Fruit fly (Drosophila melanogaster) S2 (cell line): Measurements from ENCODE around the gene Arfrp1.
A peak's percentile ranks its signal among the peaks of the same experiment; 100 is the strongest.

ENCODE experiments used
- CG8478 ChIP-seq: fragments of >200 bp; optimal IDR thresholded peaks from 2 replicates; lab custom pipeline; 2018
- CTCF ChIP-seq, 2 experiments: fragments of >200 bp; optimal IDR thresholded peaks; 2 replicates each; lab custom pipeline; 2018

Gene Arfrp1

dm6 chrX:9134241-9134849 lies 27.5 kb downstream of the Arfrp1 start:
- TF ChIP-seq CTCF (optimal IDR thresholded peaks at IDR 0.05; lab: Kevin White, UChicago) (no peak), CG8478 (lab: Kevin White, UChicago) (no peak)

dm6 chrX:9134922-9135453 lies 28.1 kb downstream of the Arfrp1 start, which contains the start of gene fend:
fend (minus strand) TSS chrX:9135099.
- no peak for TF ChIP-seq CG8478 (lab: Kevin White, UChicago)
- no peak for TF ChIP-seq CTCF (optimal IDR thresholded peaks at IDR 0.05; lab: Kevin White, UChicago)

dm6 chrX:9136776-9137550 lies 30.1 kb downstream of the Arfrp1 start:
- TF ChIP-seq CG8478 (lab: Kevin White, UChicago) (no peak), CTCF (optimal IDR thresholded peaks at IDR 0.05; lab: Kevin White, UChicago) (no peak)

- TF ChIP-seq CG8478 (lab: Kevin White, UChicago) = no peak
- no peak for TF ChIP-seq CTCF (optimal IDR thresholded peaks at IDR 0.05; lab: Kevin White, UChicago)
Observed at dm6 chrX:9139138-9139537, 32.3 kb downstream of the Arfrp1 start.

- TF ChIP-seq CTCF (optimal IDR thresholded peaks at IDR 0.05; lab: Kevin White, UChicago) (no peak), CG8478 (lab: Kevin White, UChicago) (no peak)
Observed at dm6 chrX:9141219-9141618, 34.4 kb downstream of the Arfrp1 start.

dm6 chrX:9142224-9142802 lies 35.4 kb downstream of the Arfrp1 start, which contains the start of gene CG7065:
CG7065 (plus strand) TSS chrX:9142493.
- TF ChIP-seq CG8478 (lab: Kevin White, UChicago) = no peak
- no peak for TF ChIP-seq CTCF (optimal IDR thresholded peaks at IDR 0.05; lab: Kevin White, UChicago)

dm6 chrX:9148989-9149522 lies 42.2 kb downstream of the Arfrp1 start, which contains the start of the genes fh and Bap111:
fh (minus strand) TSS chrX:9149071.
Bap111 (plus strand) TSS chrX:9149309.
- no peak for TF ChIP-seq CTCF (optimal IDR thresholded peaks at IDR 0.05; lab: Kevin White, UChicago)
- no peak for TF ChIP-seq CG8478 (lab: Kevin White, UChicago)

dm6 chrX:9152127-9152598 lies 45.3 kb downstream of the Arfrp1 start:
- TF ChIP-seq CTCF (optimal IDR thresholded peaks at IDR 0.05; lab: Kevin White, UChicago) (peak; percentile 85 to 89), CG8478 (lab: Kevin White, UChicago) (no peak)

dm6 chrX:9155134-9155533 lies 48.3 kb downstream of the Arfrp1 start:
- TF ChIP-seq CG8478 (lab: Kevin White, UChicago) = no peak
- TF ChIP-seq CTCF (optimal IDR thresholded peaks at IDR 0.05; lab: Kevin White, UChicago) = no peak

dm6 chrX:9155715-9156387 lies 49.0 kb downstream of the Arfrp1 start:
- TF ChIP-seq CG8478 (lab: Kevin White, UChicago) (no peak), CTCF (optimal IDR thresholded peaks at IDR 0.05; lab: Kevin White, UChicago) (peak in 1 of 2 experiments; percentile 16)

- no peak for TF ChIP-seq CG8478 (lab: Kevin White, UChicago)
- TF ChIP-seq CTCF (optimal IDR thresholded peaks at IDR 0.05; lab: Kevin White, UChicago) = peak in 1 of 2 experiments; percentile 32
Observed at dm6 chrX:9156388-9156823, 49.5 kb downstream of the Arfrp1 start, which contains the start of gene His3.3B. His3.3B (minus strand) TSS chrX:9156669.
